Fruit fly (Drosophila melanogaster): ENCODE measurements around the gene CG31221.

Gene CG31221

dm6 chr3R:19465286-19465685 lies 52.8 kb downstream of the CG31221 start (continued):
- peak in 1 of 2 experiments; percentile 54 for TF ChIP-seq Eip74EF (GFP tag; optimal IDR thresholded peaks at IDR 0.05)
- TF ChIP-seq CG42726 (GFP tag; IDR thresholded peaks at IDR 0.05; ENCODE audit: partially characterized antibody), result no peak
- TF ChIP-seq vnd (GFP tag; IDR thresholded peaks at IDR 0.05; ENCODE audit: partially characterized antibody), result no peak
- peak; percentile 77 for TF ChIP-seq fd96Cb (tag; optimal IDR thresholded peaks at IDR 0.05)
- TF ChIP-seq chinmo (GFP tag; IDR thresholded peaks at IDR 0.05; ENCODE audit: partially characterized antibody), result no peak
- no peak for TF ChIP-seq p53 (GFP tag; optimal IDR thresholded peaks at IDR 0.05)
- TF ChIP-seq ttk (GFP tag; IDR thresholded peaks at IDR 0.05), result peak; percentile 56; the same call in 1 of the 2 replicates
- TF ChIP-seq C15 (GFP tag; IDR thresholded peaks at IDR 0.05), result no peak
- no peak for TF ChIP-seq luna (GFP tag; optimal IDR thresholded peaks at IDR 0.05)
- no peak for TF ChIP-seq mirr (GFP tag; optimal IDR thresholded peaks at IDR 0.05)
- peak; percentile 38 for TF ChIP-seq CG3407 (GFP tag; optimal IDR thresholded peaks at IDR 0.05)
- TF ChIP-seq NFAT (GFP tag; IDR thresholded peaks at IDR 0.05), result no peak
- TF ChIP-seq B-H2 (GFP tag; optimal IDR thresholded peaks at IDR 0.05), result no peak
- TF ChIP-seq crp (GFP tag; optimal IDR thresholded peaks at IDR 0.05), result peak in 1 of 2 experiments; percentile 2
- no peak for TF ChIP-seq Dbx (GFP tag; IDR thresholded peaks at IDR 0.05)
- TF ChIP-seq CG6254 (GFP tag; optimal IDR thresholded peaks at IDR 0.05), result peak; percentile 86
- peak; percentile 56 for TF ChIP-seq CG13775 (GFP tag; optimal IDR thresholded peaks at IDR 0.05)
- TF ChIP-seq Max (GFP tag; optimal IDR thresholded peaks at IDR 0.05), result peak; percentile 54
- TF ChIP-seq Six4 (GFP tag; optimal IDR thresholded peaks at IDR 0.05), result peak; percentile 49
- peak; percentile 16 for TF ChIP-seq CG8281 (tag; optimal IDR thresholded peaks at IDR 0.05)
- TF ChIP-seq Tbp (GFP tag; optimal IDR thresholded peaks at IDR 0.05), result no peak
- no peak for TF ChIP-seq nerfin-2 (GFP tag; IDR thresholded peaks at IDR 0.05; ENCODE audit: partially characterized antibody)
- no peak for TF ChIP-seq gro (GFP tag; optimal IDR thresholded peaks at IDR 0.05)
- TF ChIP-seq danr (GFP tag; IDR thresholded peaks at IDR 0.05), result peak; percentile 16; the same call in 1 of the 2 replicates
- TF ChIP-seq Atf3 (GFP tag; optimal IDR thresholded peaks at IDR 0.05), result no peak
- TF ChIP-seq al (GFP tag; IDR thresholded peaks at IDR 0.05), result no peak
- TF ChIP-seq bcd (GFP tag; optimal IDR thresholded peaks at IDR 0.05), result peak; percentile 51
- no peak for TF ChIP-seq CG14860 (GFP tag; IDR thresholded peaks at IDR 0.05; ENCODE audit: partially characterized antibody)
- TF ChIP-seq CG10462 (GFP tag; optimal IDR thresholded peaks at IDR 0.05), result peak; percentile 18
- no peak for TF ChIP-seq MTF-1 (GFP tag; optimal IDR thresholded peaks at IDR 0.05; ENCODE audit: borderline replicate concordance)
- TF ChIP-seq CG15011 (GFP tag; optimal IDR thresholded peaks at IDR 0.05), result no peak
- no peak for TF ChIP-seq hth (optimal IDR thresholded peaks at IDR 0.05)
- no peak for TF ChIP-seq slou (GFP tag; optimal IDR thresholded peaks at IDR 0.05)
- peak; percentile 85 for TF ChIP-seq CG14710 (tag; optimal IDR thresholded peaks at IDR 0.05)
- TF ChIP-seq BEAF-32 (GFP tag; optimal IDR thresholded peaks at IDR 0.05), result no peak
- peak; percentile 23 for TF ChIP-seq CG12104 (GFP tag; optimal IDR thresholded peaks at IDR 0.05)
- TF ChIP-seq Drgx (GFP tag; IDR thresholded peaks at IDR 0.05), result peak; percentile 44; the same call in 1 of the 2 replicates
- peak; percentile 57 for TF ChIP-seq PHDP (tag; optimal IDR thresholded peaks at IDR 0.05)
- no peak for TF ChIP-seq fd102C (GFP tag; optimal IDR thresholded peaks at IDR 0.05)
- no peak for TF ChIP-seq wek (GFP tag; optimal IDR thresholded peaks at IDR 0.05)
- TF ChIP-seq Sox100B (GFP tag; optimal IDR thresholded peaks at IDR 0.05), result peak; percentile 64
- TF ChIP-seq HLH3B (GFP tag; IDR thresholded peaks at IDR 0.05), result no peak
- no peak for TF ChIP-seq CG13287 (GFP tag; IDR thresholded peaks at IDR 0.05; ENCODE audit: partially characterized antibody)
- TF ChIP-seq Adf1 (GFP tag; IDR thresholded peaks at IDR 0.05), result no peak
- no peak for TF ChIP-seq CG12071 (GFP tag; optimal IDR thresholded peaks at IDR 0.05)
- no peak for TF ChIP-seq YL-1 (GFP tag; optimal IDR thresholded peaks at IDR 0.05)
- TF ChIP-seq dysf (GFP tag; IDR thresholded peaks at IDR 0.05), result peak; percentile 50; the same call in 2 of the 3 replicates
- TF ChIP-seq Awh (GFP tag; IDR thresholded peaks at IDR 0.05), result no peak; the same call in 1 of the 2 replicates
- TF ChIP-seq pho (GFP tag; optimal IDR thresholded peaks at IDR 0.05), result no peak
- TF ChIP-seq BtbVII (GFP tag; optimal IDR thresholded peaks at IDR 0.05), result no peak

Measured in whole organism, embryonic.